Worm (Caenorhabditis elegans): ENCODE measurements around the gene rei-2.

DNA sequence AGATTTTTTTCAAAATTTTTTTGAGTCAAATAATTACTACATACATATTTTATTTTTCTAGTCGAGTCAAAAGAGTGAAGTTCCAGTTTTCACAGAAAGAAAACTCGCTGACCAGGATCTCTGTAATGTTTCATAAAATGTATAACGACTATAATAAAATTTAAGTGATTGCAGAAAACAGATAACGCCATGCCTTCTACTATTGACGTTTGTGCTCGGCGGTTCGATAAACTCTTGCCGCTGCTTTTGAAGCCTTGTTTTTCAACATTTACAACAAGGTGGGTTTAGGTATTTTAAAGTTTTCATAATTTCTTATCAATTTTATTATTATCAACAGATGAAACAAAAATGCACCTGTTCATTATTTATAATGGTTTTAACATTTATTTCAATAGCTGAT is 37.5 kb upstream of the rei-2 start, which contains the start of gene lmp-2:
- TF ChIP-seq tbx-11 (GFP tag; IDR thresholded peaks at IDR 0.05) (no peak), B0310.2 (tag; optimal IDR thresholded peaks at IDR 0.05) (no peak), ceh-13 (GFP tag; optimal IDR thresholded peaks at IDR 0.05) (no peak), ceh-36 (tag; optimal IDR thresholded peaks at IDR 0.05) (no peak), ama-1 (optimal IDR thresholded peaks at IDR 0.05) (no peak)

Measured in whole organism, early embryonic.